Worm (Caenorhabditis elegans) whole organism, late embryonic: ENCODE measurements around the gene K09E4.1.
A peak's percentile ranks its signal among the peaks of the same experiment; 100 is the strongest.

ENCODE experiments used
- C08G9.2 ChIP-seq: sonication (generic microtip); optimal IDR thresholded peaks from 2 replicates; lab custom pipeline; 2016; ENCODE audit warnings: mild to moderate bottlenecking, missing genetic modification characterization, moderate library complexity, missing compliant biosample characterization
- K02D7.2 ChIP-seq: sonication (generic microtip); optimal IDR thresholded peaks from 2 replicates; lab custom pipeline; 2017; ENCODE audit warnings: mild to moderate bottlenecking, missing genetic modification characterization, missing compliant biosample characterization
- Y22D7AL.16 ChIP-seq: sonication (generic microtip); optimal IDR thresholded peaks from 2 replicates; lab custom pipeline; 2016; ENCODE audit warnings: missing genetic modification characterization, missing compliant biosample characterization
- ama-1 ChIP-seq: fragments of 150-350 bp; optimal IDR thresholded peaks from 2 replicates; lab custom pipeline; 2014
- ceh-14 ChIP-seq: sonication (generic microtip); optimal IDR thresholded peaks from 2 replicates; lab custom pipeline; 2016; ENCODE audit warnings: missing genotype, missing genetic modification characterization, missing compliant biosample characterization
- ceh-18 ChIP-seq: sonication (generic microtip); optimal IDR thresholded peaks from 2 replicates; lab custom pipeline; 2016; ENCODE audit warnings: missing genetic modification characterization, missing compliant biosample characterization
- ceh-2 ChIP-seq: sonication (generic microtip); optimal IDR thresholded peaks from 2 replicates; lab custom pipeline; 2016; ENCODE audit warnings: missing genotype, missing genetic modification characterization, missing compliant biosample characterization
- ceh-24 ChIP-seq: sonication (generic microtip); optimal IDR thresholded peaks from 2 replicates; lab custom pipeline; 2016; ENCODE audit warnings: mild to moderate bottlenecking, missing genetic modification characterization, missing compliant biosample characterization
- ceh-31 ChIP-seq: sonication (generic microtip); optimal IDR thresholded peaks from 2 replicates; lab custom pipeline; 2016; ENCODE audit warnings: missing genetic modification characterization, missing compliant biosample characterization
- ceh-34 ChIP-seq: sonication (generic microtip); optimal IDR thresholded peaks from 2 replicates; lab custom pipeline; 2016; ENCODE audit warnings: mild to moderate bottlenecking, missing genetic modification characterization, missing compliant biosample characterization
- ceh-48 ChIP-seq: sonication (generic microtip); optimal IDR thresholded peaks from 2 replicates; lab custom pipeline; 2016; ENCODE audit warnings: missing genetic modification characterization, inconsistent platforms, missing compliant biosample characterization
- elt-2 ChIP-seq: sonication (generic microtip); optimal IDR thresholded peaks from 2 replicates; lab custom pipeline; 2016; ENCODE audit warnings: missing genetic modification reagents, missing genetic modification characterization, missing compliant biosample characterization
- fax-1 ChIP-seq: sonication (generic microtip); optimal IDR thresholded peaks from 2 replicates; lab custom pipeline; 2016; ENCODE audit warnings: missing genotype, missing genetic modification characterization, missing compliant biosample characterization
- fkh-6 ChIP-seq: sonication (generic microtip); optimal IDR thresholded peaks from 2 replicates; lab custom pipeline; 2016; ENCODE audit warnings: missing genetic modification characterization, missing compliant biosample characterization
- hlh-6 ChIP-seq: sonication (generic microtip); optimal IDR thresholded peaks from 2 replicates; lab custom pipeline; 2016; ENCODE audit warnings: missing genotype, missing genetic modification characterization, missing compliant biosample characterization
- lin-11 ChIP-seq: fragments of 200-800 bp; sonication (Bioruptor generic); optimal IDR thresholded peaks from 2 replicates; lab custom pipeline; 2018; ENCODE audit warnings: mild to moderate bottlenecking, missing genetic modification characterization, missing compliant biosample characterization
- madf-2 ChIP-seq: sonication (generic microtip); optimal IDR thresholded peaks from 2 replicates; lab custom pipeline; 2017; ENCODE audit warnings: missing genetic modification characterization, missing compliant biosample characterization
- mec-3 ChIP-seq: sonication (generic microtip); optimal IDR thresholded peaks from 2 replicates; lab custom pipeline; 2016; ENCODE audit warnings: borderline replicate concordance, missing genetic modification characterization, missing compliant biosample characterization
- npax-4 ChIP-seq: sonication (generic microtip); optimal IDR thresholded peaks from 2 replicates; lab custom pipeline; 2016; ENCODE audit warnings: missing genetic modification characterization, missing compliant biosample characterization
- odd-2 ChIP-seq: sonication (generic microtip); optimal IDR thresholded peaks from 2 replicates; lab custom pipeline; 2017; ENCODE audit warnings: antibody characterized with exemption, mild to moderate bottlenecking, missing genetic modification characterization, missing compliant biosample characterization
- pqm-1 ChIP-seq: sonication (generic microtip); optimal IDR thresholded peaks from 2 replicates; lab custom pipeline; 2016; ENCODE audit warnings: missing genetic modification characterization, missing compliant biosample characterization
- syd-9 ChIP-seq: sonication (generic microtip); optimal IDR thresholded peaks from 2 replicates; lab custom pipeline; 2016; ENCODE audit warnings: mild to moderate bottlenecking, missing genetic modification characterization, moderate library complexity, missing compliant biosample characterization
- tbx-2 ChIP-seq: sonication (generic microtip); optimal IDR thresholded peaks from 2 replicates; lab custom pipeline; 2016; ENCODE audit warnings: missing genetic modification characterization, missing compliant biosample characterization
- unc-3 ChIP-seq, 2 experiments: fragments of 200-800 bp in 1 of 2; sonication (Bioruptor generic) in 1 of 2; sonication (generic microtip) in 1 of 2; conservative IDR thresholded peaks in 1 of 2; optimal IDR thresholded peaks in 1 of 2; 2 replicates each; pipeline versions ENCODE4 v1.3.6 to Lab custom; 2016 to 2022; ENCODE audit warnings: missing compliant biosample characterization in 2 of 2, missing genetic modification characterization in 2 of 2, missing genetic modification reagents in 1 of 2
- unc-42 ChIP-seq: sonication (generic microtip); optimal IDR thresholded peaks from 2 replicates; lab custom pipeline; 2016; ENCODE audit warnings: missing genotype, missing genetic modification characterization, missing compliant biosample characterization
- unc-55 ChIP-seq: sonication (generic microtip); optimal IDR thresholded peaks from 2 replicates; lab custom pipeline; 2017; ENCODE audit warnings: missing biosample characterization, missing genetic modification reagents, missing genetic modification characterization
- unc-86 ChIP-seq: sonication (generic microtip); optimal IDR thresholded peaks from 2 replicates; lab custom pipeline; 2016; ENCODE audit warnings: missing genetic modification characterization, missing compliant biosample characterization
- ztf-16 ChIP-seq: sonication (generic microtip); optimal IDR thresholded peaks from 2 replicates; lab custom pipeline; 2017; ENCODE audit warnings: missing genetic modification characterization, missing compliant biosample characterization

K09E4.1 gene

DNA sequence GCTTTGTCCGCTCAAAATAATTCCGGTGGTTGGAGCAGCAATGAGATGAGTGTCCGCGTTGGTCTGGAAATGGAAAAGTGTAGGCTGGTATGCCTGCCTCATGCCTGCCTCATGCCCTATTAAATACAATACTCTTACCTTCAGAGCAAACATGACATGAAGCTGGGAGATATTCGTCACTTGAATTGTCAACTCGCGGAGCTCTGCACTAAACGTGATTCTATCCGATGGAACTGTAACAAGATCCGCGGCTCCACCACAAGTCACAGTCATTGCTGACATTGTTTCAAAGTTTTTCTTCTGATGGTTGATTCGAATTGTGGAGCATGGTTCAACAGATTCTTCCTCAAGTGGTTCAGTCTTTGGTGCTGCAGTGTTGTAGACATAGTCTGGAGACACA is 35.5 kb downstream of the K09E4.1 start:
- TF ChIP-seq unc-3 (GFP tag; conservative IDR thresholded peaks at IDR 0.05; lab: Robert Waterston, UW) (no peak), unc-3 (tag; optimal IDR thresholded peaks at IDR 0.05; lab: Kevin White, UChicago) (no peak), K02D7.2 (tag; lab: Kevin White, UChicago) (no peak), ceh-14 (tag; lab: Kevin White, UChicago) (no peak), unc-55 (GFP tag; lab: Kevin White, UChicago) (no peak), mec-3 (no peak), ceh-24 (tag; lab: Kevin White, UChicago) (no peak), ama-1 (lab: Kevin White, UChicago) (no peak), ceh-2 (tag; lab: Kevin White, UChicago) (no peak), elt-2 (tag; lab: Kevin White, UChicago) (no peak), madf-2 (tag; lab: Kevin White, UChicago) (no peak), ceh-34 (no peak), ceh-48 (tag; lab: Kevin White, UChicago) (no peak), pqm-1 (tag; lab: Kevin White, UChicago) (no peak)

- no peak for TF ChIP-seq tbx-2 (tag; lab: Kevin White, UChicago)
- TF ChIP-seq unc-86 (tag; lab: Kevin White, UChicago): no peak
- TF ChIP-seq lin-11: no peak
- TF ChIP-seq fkh-6 (tag; lab: Kevin White, UChicago): no peak
- TF ChIP-seq unc-42 (tag; lab: Kevin White, UChicago): no peak
- no peak for TF ChIP-seq syd-9 (tag; lab: Kevin White, UChicago)
Measured at ce11 chrII:14175099-14175498, 37.5 kb downstream of the K09E4.1 start, which contains the start of gene Y48B6A.5. Gene Y48B6A.5, minus strand, starts transcription at chrII:14175199.

- TF ChIP-seq ceh-2 (tag; lab: Kevin White, UChicago) (no peak), ceh-24 (tag; lab: Kevin White, UChicago) (no peak), unc-55 (GFP tag; lab: Kevin White, UChicago) (peak; percentile 57)
- TF ChIP-seq, all 69 proteins: peak for 1
Measured at ce11 chrII:14176642-14177041, 39.0 kb downstream of the K09E4.1 start.

DNA sequence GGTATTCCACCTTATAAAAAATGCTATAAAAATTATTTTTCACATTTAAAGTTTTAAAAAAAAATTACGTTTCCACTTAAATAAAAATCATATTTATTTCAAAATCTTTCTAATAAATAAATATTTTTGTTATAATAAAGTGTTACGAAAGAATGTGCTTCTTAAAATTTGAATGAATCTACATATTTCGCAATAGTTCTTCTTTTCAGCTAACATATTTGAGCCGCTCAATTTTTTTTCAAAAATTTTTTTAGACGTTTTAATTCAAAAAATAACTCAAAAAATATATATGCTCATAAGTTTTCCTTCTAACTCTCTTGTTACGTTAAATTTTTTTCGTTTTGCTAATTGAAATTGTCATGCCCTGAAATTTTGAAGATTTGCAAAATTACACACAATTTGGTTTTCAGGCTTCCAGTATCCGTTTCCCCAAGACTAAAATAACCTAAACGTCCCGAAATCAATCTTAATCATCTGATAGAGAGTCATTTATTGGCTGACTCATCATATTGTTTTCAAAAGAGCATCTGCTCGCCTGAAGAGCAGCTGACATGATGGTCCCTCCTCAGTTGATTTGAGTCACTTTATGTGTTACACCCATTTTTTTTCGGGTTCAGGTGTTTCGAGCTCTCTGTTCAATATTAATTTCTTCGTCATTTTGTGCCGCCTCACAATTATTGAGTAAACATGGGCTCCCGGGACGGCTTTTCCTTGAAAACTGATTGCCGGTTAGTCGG is 40.8 kb downstream of the K09E4.1 start, which contains the start of gene efhd-1:
TSS of gene efhd-1 (plus strand) at position 582 of the 737 bp plus-strand sequence.
- no peak for TF ChIP-seq Y22D7AL.16 (tag; lab: Kevin White, UChicago)
- TF ChIP-seq unc-55 (GFP tag; lab: Kevin White, UChicago): peak; percentile 72
- TF ChIP-seq fax-1: no peak
- peak; percentile 7 for TF ChIP-seq ceh-18 (tag; lab: Kevin White, UChicago)
- TF ChIP-seq pqm-1 (tag; lab: Kevin White, UChicago): no peak
- TF ChIP-seq npax-4 (tag; lab: Kevin White, UChicago): no peak
- no peak for TF ChIP-seq odd-2

DNA sequence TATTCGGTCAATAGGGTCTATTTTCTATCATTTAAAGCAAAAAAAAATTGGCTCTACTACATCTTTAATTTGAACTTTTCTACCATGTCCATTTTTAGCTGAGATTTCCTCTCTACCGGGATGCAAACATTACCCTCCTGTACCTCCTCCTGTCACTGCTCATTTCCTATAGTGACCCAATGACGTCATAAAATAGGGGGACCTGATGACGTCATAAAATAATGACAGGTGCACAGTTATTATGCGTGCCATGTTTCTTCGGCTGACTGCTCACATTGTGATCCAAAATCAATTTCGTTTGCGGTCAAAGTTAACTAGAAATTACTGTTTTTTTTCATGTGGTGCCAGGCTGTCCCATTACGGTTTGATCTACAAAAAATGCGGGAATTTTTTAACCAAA is 49.3 kb downstream of the K09E4.1 start:
- TF ChIP-seq ceh-31 (tag; lab: Kevin White, UChicago) (peak; percentile 32), ztf-16 (no peak)
- TF ChIP-seq, all 69 proteins: peak for 1

DNA sequence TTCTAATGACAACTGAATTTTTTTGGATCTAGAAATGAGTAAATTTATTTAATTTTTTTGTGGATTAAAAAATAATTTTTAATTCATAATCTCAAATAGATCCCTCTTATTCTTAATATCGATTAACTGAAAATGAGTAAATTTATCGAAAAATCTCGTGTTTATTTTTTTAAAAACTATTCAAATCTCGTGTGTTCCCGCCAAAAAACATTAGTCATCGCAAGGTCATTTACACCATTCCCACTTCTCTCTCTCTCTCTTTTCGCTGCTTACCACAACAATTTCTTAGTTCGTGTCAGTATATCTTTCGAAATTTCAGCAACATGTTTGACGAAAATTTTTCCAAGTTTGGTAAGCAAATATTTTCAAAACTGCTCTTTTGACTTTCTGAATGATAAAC is 49.8 kb downstream of the K09E4.1 start:
- TF ChIP-seq mec-3 (no peak), Y22D7AL.16 (tag; lab: Kevin White, UChicago) (no peak), ceh-18 (tag; lab: Kevin White, UChicago) (no peak), C08G9.2 (no peak), hlh-6 (tag; lab: Kevin White, UChicago) (no peak)
